Fruit fly (Drosophila melanogaster) whole organism, embryonic: ENCODE data around the gene obst-F.

Experiments
- CG10274 ChIP-seq: fragments of 200-800 bp; sonication (Bioruptor generic); optimal IDR thresholded peaks from 3 replicates; lab custom pipeline; 2017; ENCODE audit warnings: missing biosample characterization, mild to moderate bottlenecking, missing genetic modification characterization
- CG10431 ChIP-seq: fragments of 200-800 bp; sonication (Bioruptor generic); optimal IDR thresholded peaks from 3 replicates; lab custom pipeline; 2018; ENCODE audit warnings: missing biosample characterization, mild to moderate bottlenecking, missing genetic modification characterization
- CG12659 ChIP-seq: fragments of 200-800 bp; sonication (Bioruptor generic); optimal IDR thresholded peaks from 3 replicates; lab custom pipeline; 2017; ENCODE audit warnings: mild to moderate bottlenecking, missing biosample characterization, missing genetic modification reagents, missing genetic modification characterization
- CG12744 ChIP-seq: fragments of 200-800 bp; sonication (Bioruptor generic); optimal IDR thresholded peaks from 2 replicates; lab custom pipeline; 2016; ENCODE audit warnings: missing biosample characterization, missing genetic modification characterization
- CG14014 ChIP-seq: fragments of 200-800 bp; sonication (Bioruptor generic); IDR thresholded peaks from 2 replicates; pipeline ENCODE4 v1.3.6; 2022; ENCODE audit warnings: missing biosample characterization, missing genetic modification characterization
- CG14441 ChIP-seq: fragments of 200-800 bp; sonication (Bioruptor generic); IDR thresholded peaks from 2 replicates; pipeline ENCODE4 v1.3.6; 2022; ENCODE audit warnings: missing biosample characterization, missing genetic modification characterization
- CG15011 ChIP-seq: fragments of 200-800 bp; sonication (Bioruptor generic); optimal IDR thresholded peaks from 3 replicates; lab custom pipeline; 2018; ENCODE audit warnings: missing biosample characterization, mild to moderate bottlenecking, missing genetic modification characterization
- CG17328 ChIP-seq: fragments of 200-800 bp; sonication (Bioruptor generic); IDR thresholded peaks from 2 replicates; pipeline ENCODE4 v1.3.6; 2022; ENCODE audit warnings: missing biosample characterization, missing genetic modification characterization
- CG1832 ChIP-seq: fragments of 200-800 bp; sonication (Bioruptor generic); optimal IDR thresholded peaks from 2 replicates; lab custom pipeline; 2017; ENCODE audit warnings: missing biosample characterization, mild to moderate bottlenecking, missing genetic modification characterization, inconsistent platforms
- CG2202 ChIP-seq: fragments of 200-800 bp; sonication (Bioruptor generic); optimal IDR thresholded peaks from 2 replicates; lab custom pipeline; 2018; ENCODE audit warnings: missing biosample characterization, mild to moderate bottlenecking, missing genetic modification characterization
- CG6813 ChIP-seq: fragments of 200-800 bp; sonication (Bioruptor generic); optimal IDR thresholded peaks from 2 replicates; lab custom pipeline; 2017; ENCODE audit warnings: missing biosample characterization, missing genetic modification characterization, mild to moderate bottlenecking, moderate library complexity, missing genetic modification reagents
- CG8944 ChIP-seq: fragments of 200-800 bp; sonication (Bioruptor generic); optimal IDR thresholded peaks from 3 replicates; lab custom pipeline; 2016; ENCODE audit warnings: missing biosample characterization, missing genetic modification characterization
- CG9215 ChIP-seq: fragments of 200-800 bp; sonication (Bioruptor generic); IDR thresholded peaks from 2 replicates; pipeline ENCODE4 v1.3.6; 2022; ENCODE audit warnings: missing biosample characterization, missing genetic modification characterization
- CG9817 ChIP-seq: fragments of 200-800 bp; sonication (Bioruptor generic); optimal IDR thresholded peaks from 2 replicates; lab custom pipeline; 2018; ENCODE audit warnings: missing biosample characterization, mild to moderate bottlenecking, missing genetic modification characterization, moderate library complexity
- D19A ChIP-seq: fragments of 200-800 bp; optimal IDR thresholded peaks from 3 replicates; lab custom pipeline; 2019; ENCODE audit warnings: missing biosample characterization, mild to moderate bottlenecking, missing genetic modification characterization, moderate library complexity
- Doc3 ChIP-seq: fragments of 200-800 bp; sonication (Bioruptor generic); IDR thresholded peaks from 3 replicates; pipeline ENCODE4 v1.3.6; 2022; ENCODE audit warnings: missing biosample characterization, missing genetic modification characterization; ENCODE audit not compliant: partially characterized antibody
- Fer1 ChIP-seq: fragments of 200-800 bp; sonication (Bioruptor generic); optimal IDR thresholded peaks from 2 replicates; lab custom pipeline; 2017; ENCODE audit warnings: missing biosample characterization, mild to moderate bottlenecking, missing genetic modification characterization
- Fer3 ChIP-seq: fragments of 200-800 bp; sonication (Bioruptor generic); optimal IDR thresholded peaks from 2 replicates; lab custom pipeline; 2018; ENCODE audit warnings: missing biosample characterization, mild to moderate bottlenecking, missing genetic modification characterization, moderate library complexity
- Gsc ChIP-seq: fragments of 200-800 bp; sonication (Bioruptor generic); IDR thresholded peaks from 2 replicates; pipeline ENCODE4 v1.3.6; 2022; ENCODE audit warnings: missing biosample characterization, missing genetic modification characterization
- Gug ChIP-seq: fragments of 200-800 bp; sonication (Bioruptor generic); IDR thresholded peaks from 4 replicates; pipeline ENCODE4 v1.3.6; 2022; ENCODE audit warnings: missing biosample characterization, missing genetic modification characterization
- HmgZ ChIP-seq: fragments of 200-800 bp; sonication (Bioruptor generic); optimal IDR thresholded peaks from 2 replicates; lab custom pipeline; 2018; ENCODE audit warnings: missing biosample characterization, mild to moderate bottlenecking, missing genetic modification characterization
- Hmr ChIP-seq: fragments of 200-800 bp; sonication (Bioruptor generic); optimal IDR thresholded peaks from 3 replicates; lab custom pipeline; 2017; ENCODE audit warnings: mild to moderate bottlenecking, missing biosample characterization, missing genetic modification reagents, missing genetic modification characterization
- Hr39 ChIP-seq: fragments of >200 bp; optimal IDR thresholded peaks from 2 replicates; lab custom pipeline; 2017
- Med ChIP-seq: fragments of 200-800 bp; sonication (Bioruptor generic); peaks from one replicate; lab custom pipeline; 2016; ENCODE audit warnings: missing biosample characterization, missing genetic modification characterization, mild to moderate bottlenecking, inconsistent platforms, moderate library complexity
- Nf-YC ChIP-seq: fragments of 200-800 bp; optimal IDR thresholded peaks from 3 replicates; lab custom pipeline; 2019; ENCODE audit warnings: missing biosample characterization, mild to moderate bottlenecking, missing genetic modification characterization, moderate library complexity
- Opbp ChIP-seq: fragments of 200-800 bp; sonication (Bioruptor generic); IDR thresholded peaks from 3 replicates; pipeline ENCODE4 v1.3.6; 2022; ENCODE audit warnings: missing biosample characterization, missing genetic modification characterization; ENCODE audit not compliant: partially characterized antibody
- Side ChIP-seq: fragments of 200-800 bp; sonication (Bioruptor generic); optimal IDR thresholded peaks from 2 replicates; lab custom pipeline; 2016; ENCODE audit warnings: missing biosample characterization, missing genetic modification characterization
- Tbp ChIP-seq: fragments of >200 bp; optimal IDR thresholded peaks from 2 replicates; lab custom pipeline; 2018; ENCODE audit warnings: missing biosample characterization, missing genetic modification characterization
- YL-1 ChIP-seq: fragments of 200-800 bp; sonication (Bioruptor generic); optimal IDR thresholded peaks from 3 replicates; lab custom pipeline; 2017; ENCODE audit warnings: missing biosample characterization, mild to moderate bottlenecking, missing genetic modification characterization
- cato ChIP-seq: fragments of 200-800 bp; sonication (Bioruptor generic); optimal IDR thresholded peaks from 2 replicates; lab custom pipeline; 2016; ENCODE audit warnings: missing biosample characterization, missing genetic modification characterization, borderline replicate concordance
- caup ChIP-seq: fragments of 200-800 bp; sonication (Bioruptor generic); optimal IDR thresholded peaks from 3 replicates; lab custom pipeline; 2017; ENCODE audit warnings: missing biosample characterization, mild to moderate bottlenecking, missing genetic modification characterization, moderate library complexity; ENCODE audit not compliant: severe bottlenecking
- ci ChIP-seq: fragments of 200-800 bp; sonication (Bioruptor generic); IDR thresholded peaks from 3 replicates; pipeline ENCODE4 v1.3.6; 2022; ENCODE audit warnings: missing biosample characterization, missing genetic modification characterization
- corto ChIP-seq: fragments of 200-800 bp; sonication (Bioruptor generic); optimal IDR thresholded peaks from 2 replicates; lab custom pipeline; 2016; ENCODE audit warnings: missing biosample characterization, mild to moderate bottlenecking, missing genetic modification characterization, moderate library complexity
- danr ChIP-seq: fragments of 200-800 bp; sonication (Bioruptor generic); IDR thresholded peaks from 2 replicates; pipeline ENCODE4 v1.3.6; 2022; ENCODE audit warnings: missing biosample characterization, missing genetic modification characterization
- disco-r ChIP-seq: fragments of 200-800 bp; sonication (Bioruptor generic); optimal IDR thresholded peaks from 2 replicates; lab custom pipeline; 2016; ENCODE audit warnings: missing biosample characterization, missing genetic modification characterization
- dmrt99B ChIP-seq: fragments of 200-800 bp; sonication (Bioruptor generic); optimal IDR thresholded peaks from 2 replicates; lab custom pipeline; 2018; ENCODE audit warnings: missing biosample characterization, mild to moderate bottlenecking, missing genetic modification characterization, moderate library complexity
- esg ChIP-seq: fragments of 200-800 bp; sonication (Bioruptor generic); conservative IDR thresholded peaks from 2 replicates; pipeline ENCODE4 v1.3.6; 2022; ENCODE audit warnings: missing biosample characterization, missing genetic modification characterization
- eve ChIP-seq, 2 experiments: fragments of >200 bp; optimal IDR thresholded peaks; 2 replicates each; lab custom pipeline; 2017; ENCODE audit warnings: missing biosample characterization in 2 of 2, missing genetic modification characterization in 2 of 2
- eyg ChIP-seq: fragments of 200-800 bp; sonication (Bioruptor generic); optimal IDR thresholded peaks from 3 replicates; lab custom pipeline; 2016; ENCODE audit warnings: missing biosample characterization, missing genetic modification characterization
- gcm2 ChIP-seq: fragments of 200-800 bp; sonication (Bioruptor generic); optimal IDR thresholded peaks from 2 replicates; lab custom pipeline; 2016; ENCODE audit warnings: missing biosample characterization, missing genetic modification characterization
- hth ChIP-seq: fragments of >200 bp; optimal IDR thresholded peaks from 2 replicates; lab custom pipeline; 2017; ENCODE audit warnings: inconsistent platforms
- ind ChIP-seq: fragments of 200-800 bp; sonication (Bioruptor generic); optimal IDR thresholded peaks from 3 replicates; lab custom pipeline; 2016; ENCODE audit warnings: missing biosample characterization, missing genetic modification characterization
- lbe ChIP-seq: fragments of 200-800 bp; sonication (Bioruptor generic); optimal IDR thresholded peaks from 2 replicates; lab custom pipeline; 2016; ENCODE audit warnings: missing biosample characterization, mild to moderate bottlenecking, missing genetic modification characterization
- org-1 ChIP-seq: fragments of 200-800 bp; sonication (Bioruptor generic); optimal IDR thresholded peaks from 2 replicates; lab custom pipeline; 2017; ENCODE audit warnings: missing biosample characterization, missing genetic modification characterization
- otp ChIP-seq: fragments of 200-800 bp; sonication (Bioruptor generic); IDR thresholded peaks from 3 replicates; pipeline ENCODE4, ENCODE4 v1.3.6; 2022; ENCODE audit warnings: missing biosample characterization, missing genetic modification characterization
- pzg ChIP-seq: fragments of 200-800 bp; sonication (Bioruptor generic); optimal IDR thresholded peaks from 3 replicates; lab custom pipeline; 2018; ENCODE audit warnings: missing biosample characterization, mild to moderate bottlenecking, missing genetic modification characterization, moderate library complexity
- shn ChIP-seq: fragments of 200-800 bp; sonication (Bioruptor generic); optimal IDR thresholded peaks from 3 replicates; lab custom pipeline; 2016; ENCODE audit warnings: missing biosample characterization, missing genetic modification characterization
- sim ChIP-seq: fragments of 200-800 bp; sonication (Bioruptor generic); IDR thresholded peaks from 2 replicates; pipeline ENCODE4 v1.3.6; 2022; ENCODE audit warnings: missing biosample characterization, missing genetic modification characterization
- sug ChIP-seq: fragments of 200-800 bp; optimal IDR thresholded peaks from 2 replicates; lab custom pipeline; 2019; ENCODE audit warnings: missing biosample characterization, mild to moderate bottlenecking, missing genetic modification characterization, moderate library complexity
- tx ChIP-seq: fragments of 200-800 bp; sonication (Bioruptor generic); optimal IDR thresholded peaks from 2 replicates; lab custom pipeline; 2016; ENCODE audit warnings: missing biosample characterization, missing genetic modification characterization
- vnd ChIP-seq: fragments of 200-800 bp; sonication (Bioruptor generic); IDR thresholded peaks from 3 replicates; pipeline ENCODE4 v1.3.6; 2022; ENCODE audit warnings: missing biosample characterization, missing genetic modification characterization; ENCODE audit not compliant: partially characterized antibody
- wek ChIP-seq: fragments of 200-800 bp; sonication (Bioruptor generic); optimal IDR thresholded peaks from 3 replicates; lab custom pipeline; 2018; ENCODE audit warnings: missing biosample characterization, mild to moderate bottlenecking, missing genetic modification characterization, moderate library complexity

Gene obst-F

dm6 chr3L:20221412-20221864 lies 20.0 kb upstream of the obst-F start, which contains the start of gene CG17145 (continued):
- no peak for TF ChIP-seq danr (GFP tag; lab: Robert Waterston, UW)
- no peak for TF ChIP-seq ind
- TF ChIP-seq CG9215 (GFP tag; lab: Robert Waterston, UW): no peak
- no peak for TF ChIP-seq Side (GFP tag; lab: Kevin White, UChicago)
- no peak for TF ChIP-seq CG6813
- TF ChIP-seq eyg (GFP tag; lab: Kevin White, UChicago): no peak
- no peak for TF ChIP-seq ci (GFP tag; lab: Robert Waterston, UW)
- TF ChIP-seq Med (GFP tag; lab: Kevin White, UChicago): no peak
- no peak for TF ChIP-seq vnd (GFP tag; lab: Robert Waterston, UW)
- no peak for TF ChIP-seq CG9817 (tag; lab: Kevin White, UChicago)
- TF ChIP-seq CG12659 (GFP tag; lab: Kevin White, UChicago): peak; percentile 38
- TF ChIP-seq Fer1 (GFP tag; lab: Kevin White, UChicago): peak; percentile 49
- TF ChIP-seq sug: peak; percentile 46
- TF ChIP-seq CG14441 (GFP tag; lab: Robert Waterston, UW): no peak
- no peak for TF ChIP-seq Gug (GFP tag; lab: Robert Waterston, UW)
- TF ChIP-seq otp: no peak
- no peak for TF ChIP-seq dmrt99B (tag; lab: Kevin White, UChicago)
- no peak for TF ChIP-seq shn (GFP tag; lab: Kevin White, UChicago)
- TF ChIP-seq eve (GFP tag; optimal IDR thresholded peaks at IDR 0.05; lab: Kevin White, UChicago): no peak
- no peak for TF ChIP-seq Tbp (GFP tag; lab: Kevin White, UChicago)
- TF ChIP-seq hth (lab: Kevin White, UChicago): no peak
- no peak for TF ChIP-seq CG8944 (GFP tag; lab: Kevin White, UChicago)
- TF ChIP-seq CG17328 (GFP tag; lab: Robert Waterston, UW): no peak
- TF ChIP-seq CG14014 (GFP tag; lab: Robert Waterston, UW): no peak; the same call in 1 of the 2 replicates
- TF ChIP-seq tx (GFP tag; lab: Kevin White, UChicago): no peak
- TF ChIP-seq Nf-YC (tag; lab: Kevin White, UChicago): peak; percentile 25
- TF ChIP-seq disco-r (GFP tag; lab: Kevin White, UChicago): no peak
- TF ChIP-seq CG10431 (GFP tag; lab: Kevin White, UChicago): no peak
- no peak for TF ChIP-seq Gsc (GFP tag; lab: Robert Waterston, UW)
- no peak for TF ChIP-seq Hr39 (lab: Kevin White, UChicago)
- TF ChIP-seq sim (GFP tag; lab: Robert Waterston, UW): no peak
- TF ChIP-seq pzg: no peak
- no peak for TF ChIP-seq gcm2
- no peak for TF ChIP-seq corto (GFP tag; lab: Kevin White, UChicago)
- no peak for TF ChIP-seq caup (GFP tag; lab: Kevin White, UChicago)
- TF ChIP-seq YL-1 (GFP tag; lab: Kevin White, UChicago): no peak
- TF ChIP-seq lbe (GFP tag; lab: Kevin White, UChicago): no peak
- TF ChIP-seq CG12744 (GFP tag; lab: Kevin White, UChicago): no peak
- TF ChIP-seq D19A (tag; lab: Kevin White, UChicago): no peak
- TF ChIP-seq HmgZ (tag; lab: Kevin White, UChicago): no peak
- TF ChIP-seq wek (GFP tag; lab: Kevin White, UChicago): no peak
- TF ChIP-seq CG2202 (tag; lab: Kevin White, UChicago): no peak
- no peak for TF ChIP-seq CG1832
- TF ChIP-seq Fer3: peak; percentile 19
- no peak for TF ChIP-seq CG15011
- TF ChIP-seq esg (GFP tag; lab: Robert Waterston, UW): no peak
- TF ChIP-seq Hmr: peak; percentile 65
- no peak for TF ChIP-seq Doc3 (GFP tag; lab: Robert Waterston, UW)
- TF ChIP-seq CG10274 (GFP tag; lab: Kevin White, UChicago): no peak
- no peak for TF ChIP-seq cato (GFP tag; lab: Kevin White, UChicago)
- no peak for TF ChIP-seq Opbp (GFP tag; lab: Robert Waterston, UW)
- TF ChIP-seq org-1: no peak
